Fruit fly (Drosophila melanogaster) whole organism, pupa: ENCODE measurements around the gene Cyp4d1.
A peak's percentile ranks its signal among the peaks of the same experiment; 100 is the strongest.

Source experiments
- CG10348 ChIP-seq: fragments of 200-800 bp; sonication (Bioruptor generic); IDR thresholded peaks from 2 replicates; pipeline ENCODE4 v1.3.6; 2022; ENCODE audit warnings: missing biosample characterization, missing genetic modification characterization
- CG12605 ChIP-seq: fragments of 200-800 bp; sonication (Bioruptor generic); IDR thresholded peaks from 2 replicates; pipeline ENCODE4 v1.3.6; 2022; ENCODE audit warnings: missing biosample characterization, missing genetic modification characterization
- CG13204 ChIP-seq: fragments of 200-800 bp; sonication (Bioruptor generic); optimal IDR thresholded peaks from 2 replicates; lab custom pipeline; 2018; ENCODE audit warnings: missing biosample characterization, mild to moderate bottlenecking, missing genetic modification characterization, moderate library complexity
- CG14655 ChIP-seq: fragments of 200-800 bp; sonication (Bioruptor generic); optimal IDR thresholded peaks from 3 replicates; lab custom pipeline; 2017; ENCODE audit warnings: mild to moderate bottlenecking, missing biosample characterization, missing genetic modification reagents, missing genetic modification characterization
- CG15710 ChIP-seq: fragments of 200-800 bp; sonication (Bioruptor generic); optimal IDR thresholded peaks from 2 replicates; lab custom pipeline; 2018; ENCODE audit warnings: missing biosample characterization, mild to moderate bottlenecking, missing genetic modification characterization, moderate library complexity
- CG17806 ChIP-seq: fragments of 200-800 bp; sonication (Bioruptor generic); optimal IDR thresholded peaks from 2 replicates; lab custom pipeline; 2018; ENCODE audit warnings: missing biosample characterization, mild to moderate bottlenecking, missing genetic modification characterization, moderate library complexity
- CG32121 ChIP-seq: fragments of 200-800 bp; sonication (Bioruptor generic); IDR thresholded peaks from 2 replicates; pipeline ENCODE4 v1.3.6; 2022; ENCODE audit warnings: missing biosample characterization, missing genetic modification characterization
- CG34367 ChIP-seq: fragments of 200-800 bp; sonication (Bioruptor generic); optimal IDR thresholded peaks from 2 replicates; lab custom pipeline; 2018; ENCODE audit warnings: missing biosample characterization, mild to moderate bottlenecking, missing genetic modification characterization
- CG4496 ChIP-seq: fragments of 200-800 bp; sonication (Bioruptor generic); IDR thresholded peaks from 3 replicates; pipeline ENCODE4 v1.3.6; 2022; ENCODE audit warnings: missing biosample characterization, missing genetic modification characterization
- CG8159 ChIP-seq: fragments of 200-800 bp; sonication (Bioruptor generic); optimal IDR thresholded peaks from 3 replicates; lab custom pipeline; 2018; ENCODE audit warnings: missing biosample characterization, mild to moderate bottlenecking, missing genetic modification characterization, moderate library complexity
- CG8301 ChIP-seq: fragments of 200-800 bp; sonication (Bioruptor generic); optimal IDR thresholded peaks from 2 replicates; lab custom pipeline; 2018; ENCODE audit warnings: missing biosample characterization, mild to moderate bottlenecking, missing genetic modification characterization
- CG9948 ChIP-seq: fragments of 200-800 bp; sonication (Bioruptor generic); optimal IDR thresholded peaks from 2 replicates; lab custom pipeline; 2018; ENCODE audit warnings: missing biosample characterization, mild to moderate bottlenecking, missing genetic modification characterization, moderate library complexity
- D1 ChIP-seq: fragments of 200-800 bp; sonication (Bioruptor generic); optimal IDR thresholded peaks from 2 replicates; lab custom pipeline; 2018; ENCODE audit warnings: missing biosample characterization, mild to moderate bottlenecking, missing genetic modification characterization, moderate library complexity
- EcR ChIP-seq: fragments of 200-800 bp; sonication (Bioruptor generic); optimal IDR thresholded peaks from 3 replicates; lab custom pipeline; 2019; ENCODE audit warnings: missing biosample characterization, missing genetic modification characterization, mild to moderate bottlenecking, moderate library complexity, missing genetic modification reagents
- Ets98B ChIP-seq: fragments of 200-800 bp; sonication (Bioruptor generic); IDR thresholded peaks from 2 replicates; pipeline ENCODE4 v1.3.6; 2022; ENCODE audit warnings: missing biosample characterization, missing genetic modification characterization
- Pif1A ChIP-seq: fragments of 200-800 bp; sonication (Bioruptor generic); optimal IDR thresholded peaks from 3 replicates; lab custom pipeline; 2016; ENCODE audit warnings: missing biosample characterization, missing genetic modification characterization
- Pif1B ChIP-seq: fragments of 200-800 bp; sonication (Bioruptor generic); optimal IDR thresholded peaks from 3 replicates; lab custom pipeline; 2016; ENCODE audit warnings: missing biosample characterization, missing genetic modification characterization
- Snoo ChIP-seq: fragments of 200-800 bp; sonication (Bioruptor generic); optimal IDR thresholded peaks from 3 replicates; lab custom pipeline; 2017; ENCODE audit warnings: missing biosample characterization, mild to moderate bottlenecking, missing genetic modification characterization, inconsistent platforms
- fd96Ca ChIP-seq: fragments of 200-800 bp; sonication (Bioruptor generic); IDR thresholded peaks from 3 replicates; pipeline ENCODE4 v1.3.6; 2022; ENCODE audit warnings: missing biosample characterization, missing genetic modification characterization
- gl ChIP-seq: fragments of 200-800 bp; sonication (Bioruptor generic); optimal IDR thresholded peaks from 2 replicates; lab custom pipeline; 2018; ENCODE audit warnings: missing biosample characterization, mild to moderate bottlenecking, missing genetic modification characterization
- rn ChIP-seq: fragments of 200-800 bp; sonication (Bioruptor generic); IDR thresholded peaks from 2 replicates; pipeline ENCODE4 v1.3.6; 2022; ENCODE audit warnings: missing biosample characterization, missing genetic modification characterization

Cyp4d1 gene

DNA sequence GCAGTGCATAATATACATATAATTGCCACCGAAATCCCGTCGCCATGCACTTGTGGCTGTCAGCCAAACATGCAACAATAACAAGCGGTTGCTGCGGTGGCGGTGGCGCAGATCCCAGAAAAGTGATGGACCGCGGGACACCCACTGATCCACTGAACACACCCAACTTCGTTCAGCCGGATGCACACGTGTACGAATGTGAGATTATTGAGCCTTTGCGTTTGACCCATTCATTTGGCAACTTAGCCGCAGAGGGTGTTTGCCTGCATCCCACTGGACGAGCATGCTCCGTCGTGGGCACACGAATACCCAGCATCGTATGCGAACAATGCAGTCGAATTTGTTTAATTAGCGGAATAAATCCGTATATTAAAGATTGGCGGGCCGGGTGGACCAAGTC is 3.4 kb upstream of the Cyp4d1 start:
- TF ChIP-seq CG34367 (tag; lab: Kevin White, UChicago) (no peak), Pif1A (GFP tag; lab: Kevin White, UChicago) (no peak), fd96Ca (GFP tag; lab: Robert Waterston, UW) (peak; percentile 80), CG12605 (GFP tag; lab: Robert Waterston, UW) (0 out of 2 replicates have a peak, but pooled peaks have one; percentile 15), Pif1B (GFP tag; lab: Kevin White, UChicago) (no peak), CG4496 (GFP tag; lab: Robert Waterston, UW) (peak; percentile 79), CG8159 (tag; lab: Kevin White, UChicago) (no peak), EcR (no peak), gl (tag; lab: Kevin White, UChicago) (no peak), rn (GFP tag; lab: Robert Waterston, UW) (no peak), CG13204 (GFP tag; lab: Kevin White, UChicago) (no peak), CG17806 (no peak), CG15710 (tag; lab: Kevin White, UChicago) (no peak), CG32121 (GFP tag; lab: Robert Waterston, UW) (peak; percentile 82), CG14655 (GFP tag; lab: Kevin White, UChicago) (no peak), CG8301 (tag; lab: Kevin White, UChicago) (peak; percentile 16), Snoo (tag; lab: Kevin White, UChicago) (no peak), CG9948 (tag; lab: Kevin White, UChicago) (no peak), Ets98B (GFP tag; lab: Robert Waterston, UW) (peak; percentile 81), CG10348 (peak; percentile 36; the same call in 1 of the 2 replicates), D1 (tag; lab: Kevin White, UChicago) (no peak)

DNA sequence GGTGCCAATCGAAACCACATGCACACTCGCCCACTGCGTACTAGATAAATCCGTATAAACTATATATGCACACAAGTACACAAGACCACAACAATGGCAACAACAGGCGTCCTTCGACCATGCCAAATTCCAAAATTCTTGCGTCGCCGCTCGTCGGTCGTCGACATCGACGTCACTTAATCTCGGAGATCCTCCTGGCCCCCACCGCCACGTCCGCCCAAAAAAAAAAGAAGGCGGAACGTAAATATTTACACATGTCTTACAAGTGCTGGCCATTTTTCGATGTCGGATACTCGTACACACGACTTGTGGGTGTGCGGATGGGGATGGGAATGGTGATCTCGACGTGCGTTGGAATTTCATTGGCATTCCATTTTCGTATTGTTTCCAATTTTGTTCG is 1.4 kb upstream of the Cyp4d1 start:
- no peak for TF ChIP-seq Pif1B (GFP tag; lab: Kevin White, UChicago)
- no peak for TF ChIP-seq CG32121 (GFP tag; lab: Robert Waterston, UW)
- no peak for TF ChIP-seq D1 (tag; lab: Kevin White, UChicago)
- TF ChIP-seq CG13204 (GFP tag; lab: Kevin White, UChicago) = no peak
- TF ChIP-seq CG4496 (GFP tag; lab: Robert Waterston, UW) = no peak
- TF ChIP-seq EcR = no peak
- TF ChIP-seq Snoo (tag; lab: Kevin White, UChicago) = no peak
- TF ChIP-seq CG9948 (tag; lab: Kevin White, UChicago) = no peak
- TF ChIP-seq gl (tag; lab: Kevin White, UChicago) = no peak
- TF ChIP-seq rn (GFP tag; lab: Robert Waterston, UW) = no peak
- TF ChIP-seq CG12605 (GFP tag; lab: Robert Waterston, UW) = no peak
- TF ChIP-seq CG34367 (tag; lab: Kevin White, UChicago) = no peak
- TF ChIP-seq fd96Ca (GFP tag; lab: Robert Waterston, UW) = no peak
- TF ChIP-seq CG15710 (tag; lab: Kevin White, UChicago) = no peak
- TF ChIP-seq CG10348 = no peak
- no peak for TF ChIP-seq CG14655 (GFP tag; lab: Kevin White, UChicago)
- no peak for TF ChIP-seq Pif1A (GFP tag; lab: Kevin White, UChicago)
- no peak for TF ChIP-seq CG17806
- no peak for TF ChIP-seq Ets98B (GFP tag; lab: Robert Waterston, UW)

DNA sequence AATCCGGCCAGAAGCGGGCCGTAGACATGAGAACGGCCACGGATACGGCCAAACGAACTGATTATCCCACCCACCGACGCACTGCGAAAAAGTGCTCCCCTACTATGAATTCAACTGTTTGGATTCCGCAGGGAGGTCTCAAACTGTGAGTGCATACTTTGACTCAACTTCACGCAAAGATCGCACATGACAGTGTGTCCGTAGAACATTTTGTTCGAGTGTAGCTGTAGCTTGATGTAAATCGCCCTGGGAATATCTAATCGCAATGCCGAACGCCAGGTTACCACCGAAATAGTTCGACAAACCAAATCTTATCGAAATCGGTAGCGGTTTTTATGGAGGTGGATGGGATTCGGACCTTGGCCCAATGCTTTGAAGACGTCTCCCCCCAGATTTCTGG is 960 bp downstream of the Cyp4d1 start:
- no peak for TF ChIP-seq CG9948 (tag; lab: Kevin White, UChicago)
- no peak for TF ChIP-seq EcR
- TF ChIP-seq CG13204 (GFP tag; lab: Kevin White, UChicago) = no peak
- TF ChIP-seq CG14655 (GFP tag; lab: Kevin White, UChicago) = no peak
- no peak for TF ChIP-seq CG17806
- no peak for TF ChIP-seq CG4496 (GFP tag; lab: Robert Waterston, UW)
- TF ChIP-seq Pif1A (GFP tag; lab: Kevin White, UChicago) = no peak
- no peak for TF ChIP-seq fd96Ca (GFP tag; lab: Robert Waterston, UW)
- TF ChIP-seq CG15710 (tag; lab: Kevin White, UChicago) = no peak
- TF ChIP-seq CG8301 (tag; lab: Kevin White, UChicago) = no peak
- no peak for TF ChIP-seq CG10348
- no peak for TF ChIP-seq CG34367 (tag; lab: Kevin White, UChicago)
- no peak for TF ChIP-seq D1 (tag; lab: Kevin White, UChicago)
- no peak for TF ChIP-seq Ets98B (GFP tag; lab: Robert Waterston, UW)
- TF ChIP-seq CG8159 (tag; lab: Kevin White, UChicago) = no peak
- no peak for TF ChIP-seq rn (GFP tag; lab: Robert Waterston, UW)
- TF ChIP-seq gl (tag; lab: Kevin White, UChicago) = no peak
- no peak for TF ChIP-seq Snoo (tag; lab: Kevin White, UChicago)
- no peak for TF ChIP-seq CG32121 (GFP tag; lab: Robert Waterston, UW)
- TF ChIP-seq, all 21 proteins: peak for 0

DNA sequence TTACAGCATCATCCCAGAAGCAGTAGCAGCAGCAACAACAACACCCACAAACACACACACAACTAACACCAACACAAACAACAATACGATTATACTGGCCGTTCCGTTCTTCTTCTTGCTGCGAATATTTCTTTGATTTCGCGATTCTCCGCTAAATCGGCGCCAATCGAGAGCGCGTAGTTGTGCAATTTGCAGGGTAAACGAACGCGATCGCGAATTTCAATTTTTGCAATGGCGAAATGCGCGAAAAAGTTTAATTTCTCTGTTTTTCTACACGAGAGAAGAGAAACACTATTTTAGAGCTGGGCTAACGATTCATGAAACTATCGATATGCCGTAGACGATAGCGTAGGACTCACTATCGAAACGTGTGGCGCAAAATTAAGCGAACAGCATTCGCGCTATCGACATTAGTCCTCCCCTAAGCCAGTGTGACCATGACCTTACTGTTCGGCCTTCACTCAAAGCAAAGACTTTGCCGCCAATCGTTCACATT is 3.3 kb downstream of the Cyp4d1 start, which contains the start of gene wapl:
Gene wapl (minus strand): TSS at position 316 of the 496 bp plus-strand sequence.
- TF ChIP-seq Pif1A (GFP tag; lab: Kevin White, UChicago) = no peak
- no peak for TF ChIP-seq CG8159 (tag; lab: Kevin White, UChicago)
- TF ChIP-seq CG4496 (GFP tag; lab: Robert Waterston, UW) = no peak
- TF ChIP-seq Pif1B (GFP tag; lab: Kevin White, UChicago) = no peak
- TF ChIP-seq EcR = no peak
- TF ChIP-seq CG9948 (tag; lab: Kevin White, UChicago) = no peak
- no peak for TF ChIP-seq rn (GFP tag; lab: Robert Waterston, UW)
- TF ChIP-seq CG14655 (GFP tag; lab: Kevin White, UChicago) = no peak
- TF ChIP-seq gl (tag; lab: Kevin White, UChicago) = no peak
- TF ChIP-seq CG32121 (GFP tag; lab: Robert Waterston, UW) = no peak
- TF ChIP-seq CG12605 (GFP tag; lab: Robert Waterston, UW) = no peak
- TF ChIP-seq CG10348 = no peak
- TF ChIP-seq Ets98B (GFP tag; lab: Robert Waterston, UW) = no peak
- TF ChIP-seq, all 21 proteins: peak for 0
